Worm (Caenorhabditis elegans) whole organism, L2 larva: ENCODE data around the gene rei-1.

Experiments used
- R02D3.7 ChIP-seq: fragments of 150-350 bp; optimal IDR thresholded peaks from 2 replicates; lab custom pipeline; 2014; ENCODE audit warnings: missing biosample characterization, missing genetic modification characterization
- blmp-1 ChIP-seq: sonication (generic microtip); optimal IDR thresholded peaks from 2 replicates; lab custom pipeline; 2017; ENCODE audit warnings: missing genetic modification characterization, mild to moderate bottlenecking, missing compliant biosample characterization, antibody characterized with exemption, moderate library complexity; ENCODE audit not compliant: insufficient read depth
- ceh-82 ChIP-seq: fragments of 150-350 bp; optimal IDR thresholded peaks from 2 replicates; lab custom pipeline; 2014; ENCODE audit warnings: missing biosample characterization, missing genetic modification characterization
- egl-27 ChIP-seq: sonication (generic microtip); optimal IDR thresholded peaks from 3 replicates; lab custom pipeline; 2017; ENCODE audit warnings: missing biosample characterization, missing genetic modification reagents, missing genetic modification characterization
- fos-1 ChIP-seq: fragments of 150-350 bp; optimal IDR thresholded peaks from 2 replicates; lab custom pipeline; 2014; ENCODE audit warnings: missing biosample characterization, missing genetic modification characterization
- mab-5 ChIP-seq: fragments of 150-350 bp; optimal IDR thresholded peaks from 2 replicates; lab custom pipeline; 2014; ENCODE audit warnings: missing biosample characterization, missing genetic modification characterization
- mdl-1 ChIP-seq, 2 experiments: fragments of 150-350 bp in 1 of 2; sonication (generic microtip) in 1 of 2; optimal IDR thresholded peaks; 2 replicates each; lab custom pipeline; 2017; ENCODE audit warnings: missing biosample characterization in 2 of 2, missing genetic modification characterization in 2 of 2
- nhr-10 ChIP-seq: sonication (generic microtip); optimal IDR thresholded peaks from 2 replicates; lab custom pipeline; 2017; ENCODE audit warnings: missing biosample characterization, missing genetic modification characterization
- nhr-11 ChIP-seq: fragments of 150-350 bp; optimal IDR thresholded peaks from 2 replicates; lab custom pipeline; 2014; ENCODE audit warnings: missing biosample characterization, missing genetic modification characterization
- skn-1 ChIP-seq: sonication (generic microtip); optimal IDR thresholded peaks from 2 replicates; lab custom pipeline; 2017; ENCODE audit warnings: missing biosample characterization, missing genetic modification characterization
- unc-62 ChIP-seq: fragments of 150-350 bp; optimal IDR thresholded peaks from 2 replicates; lab custom pipeline; 2014; ENCODE audit warnings: missing biosample characterization, missing genetic modification reagents, missing genetic modification characterization
- ztf-11 ChIP-seq: sonication (generic microtip); optimal IDR thresholded peaks from 2 replicates; lab custom pipeline; 2017; ENCODE audit warnings: missing biosample characterization, missing genetic modification characterization
- ztf-4 ChIP-seq: fragments of 150-350 bp; optimal IDR thresholded peaks from 2 replicates; lab custom pipeline; 2014; ENCODE audit warnings: missing biosample characterization, missing genetic modification characterization

ce11 chrIII:4131814-4132555, 34.0 kb upstream of the rei-1 start:
- TF ChIP-seq ceh-82 (no peak), mab-5 (tag; lab: Kevin White, UChicago) (no peak), ztf-11 (tag; lab: Kevin White, UChicago) (no peak), fos-1 (tag; lab: Kevin White, UChicago) (no peak), nhr-11 (tag; lab: Kevin White, UChicago) (no peak), blmp-1 (no peak), egl-27 (no peak), ztf-4 (tag; lab: Kevin White, UChicago) (no peak), mdl-1 (tag; optimal IDR thresholded peaks at IDR 0.05; lab: Kevin White, UChicago) (no peak), R02D3.7 (tag; lab: Kevin White, UChicago) (no peak), unc-62 (GFP tag; lab: Kevin White, UChicago) (no peak), nhr-10 (tag; lab: Kevin White, UChicago) (no peak), skn-1 (no peak)
